Fruit fly (Drosophila melanogaster) whole organism, wandering third instar larva: ENCODE measurements around the gene CG5516.
A peak's percentile ranks its signal among the peaks of the same experiment; 100 is the strongest.

Experiments
- CG32264 ChIP-seq: fragments of 200-800 bp; sonication (Bioruptor generic); optimal IDR thresholded peaks from 2 replicates; lab custom pipeline; 2016; ENCODE audit warnings: missing biosample characterization, missing genetic modification characterization
- CG9705 ChIP-seq: fragments of 200-800 bp; sonication (Bioruptor generic); optimal IDR thresholded peaks from 2 replicates; lab custom pipeline; 2018; ENCODE audit warnings: missing biosample characterization, mild to moderate bottlenecking, missing genetic modification characterization
- CrebA ChIP-seq: fragments of 200-800 bp; sonication (Bioruptor generic); optimal IDR thresholded peaks from 2 replicates; lab custom pipeline; 2016; ENCODE audit warnings: missing biosample characterization, mild to moderate bottlenecking, missing genetic modification characterization, borderline replicate concordance
- Dif ChIP-seq: fragments of 200-275, 200-300 bp; sonication (Bioruptor generic); optimal IDR thresholded peaks from 2 replicates; lab custom pipeline; 2018; ENCODE audit warnings: missing biosample characterization, missing genetic modification characterization; ENCODE audit not compliant: partially characterized antibody
- GATAd ChIP-seq: sonication (Bioruptor generic); optimal IDR thresholded peaks from 2 replicates; lab custom pipeline; 2016; ENCODE audit warnings: missing biosample characterization, missing genetic modification characterization
- HLH106 ChIP-seq: fragments of 200-800 bp; optimal IDR thresholded peaks from 3 replicates; lab custom pipeline; 2019; ENCODE audit warnings: missing biosample characterization, mild to moderate bottlenecking, missing genetic modification characterization, moderate library complexity
- Hnf4 ChIP-seq: fragments of 200-800 bp; sonication (Bioruptor generic); optimal IDR thresholded peaks from 2 replicates; lab custom pipeline; 2016; ENCODE audit warnings: missing biosample characterization, mild to moderate bottlenecking, missing genetic modification characterization
- Hr78 ChIP-seq: fragments of >200 bp; optimal IDR thresholded peaks from 2 replicates; lab custom pipeline; 2017; ENCODE audit warnings: missing biosample characterization, missing genetic modification characterization
- Hr83 ChIP-seq: fragments of 200-300 bp; sonication (Bioruptor generic); optimal IDR thresholded peaks from 2 replicates; lab custom pipeline; 2016; ENCODE audit warnings: missing biosample characterization, mild to moderate bottlenecking, missing genetic modification characterization, moderate library complexity; ENCODE audit not compliant: poor library complexity, severe bottlenecking
- Jra ChIP-seq: sonication (Bioruptor generic); optimal IDR thresholded peaks from 2 replicates; lab custom pipeline; 2016; ENCODE audit warnings: missing biosample characterization, missing genetic modification characterization
- Mio ChIP-seq: sonication (Bioruptor generic); optimal IDR thresholded peaks from 2 replicates; lab custom pipeline; 2016; ENCODE audit warnings: missing biosample characterization, missing genetic modification characterization
- Myc ChIP-seq: fragments of >200 bp; optimal IDR thresholded peaks from 2 replicates; lab custom pipeline; 2017
- N ChIP-seq: fragments of >200 bp; optimal IDR thresholded peaks from 2 replicates; lab custom pipeline; 2018; ENCODE audit warnings: missing biosample characterization, missing external identifiers, missing genetic modification characterization
- OdsH ChIP-seq: fragments of 200-800 bp; sonication (Bioruptor generic); optimal IDR thresholded peaks from 2 replicates; lab custom pipeline; 2016; ENCODE audit warnings: missing biosample characterization, mild to moderate bottlenecking, missing genetic modification characterization
- Rel ChIP-seq, 2 experiments: fragments of 200-800 bp; sonication (Bioruptor generic) in 1 of 2; optimal IDR thresholded peaks; 2 replicates in 1 of 2; 3 replicates in 1 of 2; lab custom pipeline; 2016 to 2019; ENCODE audit warnings: mild to moderate bottlenecking in 2 of 2, missing biosample characterization in 2 of 2, missing genetic modification characterization in 2 of 2, moderate library complexity in 1 of 2
- Sp1 ChIP-seq: fragments of 200-800 bp; sonication (Bioruptor generic); optimal IDR thresholded peaks from 3 replicates; lab custom pipeline; 2019; ENCODE audit warnings: missing biosample characterization, mild to moderate bottlenecking, missing genetic modification characterization, moderate library complexity
- Vsx2 ChIP-seq: fragments of 200-300, 225-300 bp; sonication (Bioruptor generic); optimal IDR thresholded peaks from 2 replicates; lab custom pipeline; 2018; ENCODE audit warnings: missing biosample characterization, missing genetic modification characterization; ENCODE audit not compliant: partially characterized antibody
- br ChIP-seq: fragments of 200-800 bp; sonication (Bioruptor generic); optimal IDR thresholded peaks from 2 replicates; lab custom pipeline; 2016; ENCODE audit warnings: missing biosample characterization, missing genetic modification characterization
- brk ChIP-seq: fragments of 200-800 bp; sonication (Bioruptor generic); optimal IDR thresholded peaks from 2 replicates; lab custom pipeline; 2016; ENCODE audit warnings: missing biosample characterization, mild to moderate bottlenecking, missing genetic modification characterization
- dl ChIP-seq, 2 experiments: fragments of 175-275, 200-275 bp in 1 of 2; fragments of 200-275 bp in 1 of 2; sonication (Bioruptor generic); optimal IDR thresholded peaks; lab custom pipeline; 2018; ENCODE audit warnings: mild to moderate bottlenecking in 2 of 2, missing biosample characterization in 2 of 2, missing genetic modification characterization in 2 of 2, moderate library complexity in 2 of 2; ENCODE audit not compliant: partially characterized antibody in 2 of 2, insufficient read depth in 1 of 2
- dmrt93B ChIP-seq: fragments of 200-800 bp; sonication (Bioruptor generic); optimal IDR thresholded peaks from 2 replicates; lab custom pipeline; 2018; ENCODE audit warnings: missing biosample characterization, mild to moderate bottlenecking, missing genetic modification characterization
- dsf ChIP-seq: sonication (Bioruptor generic); optimal IDR thresholded peaks from 2 replicates; lab custom pipeline; 2016; ENCODE audit warnings: missing biosample characterization, missing genetic modification characterization, borderline replicate concordance
- ey ChIP-seq: fragments of 200-800 bp; sonication (Bioruptor generic); optimal IDR thresholded peaks from 2 replicates; lab custom pipeline; 2016; ENCODE audit warnings: missing biosample characterization, missing genetic modification characterization
- foxo ChIP-seq, 2 experiments: fragments of 200-800 bp; sonication (Bioruptor generic); optimal IDR thresholded peaks; 2 replicates in 1 of 2; 3 replicates in 1 of 2; lab custom pipeline; 2016 to 2017; ENCODE audit warnings: missing biosample characterization in 2 of 2, missing genetic modification characterization in 2 of 2
- fru ChIP-seq: fragments of 200-800 bp; sonication (Bioruptor generic); optimal IDR thresholded peaks from 3 replicates; lab custom pipeline; 2016; ENCODE audit warnings: missing biosample characterization, mild to moderate bottlenecking, missing genetic modification characterization
- h ChIP-seq: fragments of 200-800 bp; sonication (Bioruptor generic); optimal IDR thresholded peaks from 3 replicates; lab custom pipeline; 2016; ENCODE audit warnings: missing biosample characterization, mild to moderate bottlenecking, missing genetic modification characterization
- jim ChIP-seq: fragments of 175-275, 200-325 bp; sonication (Bioruptor generic); optimal IDR thresholded peaks from 2 replicates; lab custom pipeline; 2016; ENCODE audit warnings: missing biosample characterization, mild to moderate bottlenecking, missing genetic modification characterization
- pan ChIP-seq: fragments of >200 bp; optimal IDR thresholded peaks from 2 replicates; lab custom pipeline; 2017
- psq ChIP-seq: fragments of 200-800 bp; sonication (Bioruptor generic); optimal IDR thresholded peaks from 3 replicates; lab custom pipeline; 2017; ENCODE audit warnings: missing biosample characterization, mild to moderate bottlenecking, missing genetic modification characterization, moderate library complexity
- rgr ChIP-seq: fragments of 200-800 bp; sonication (Bioruptor generic); optimal IDR thresholded peaks from 3 replicates; lab custom pipeline; 2016; ENCODE audit warnings: missing biosample characterization, mild to moderate bottlenecking, missing genetic modification characterization
- sage ChIP-seq: fragments of 200-800 bp; sonication (Bioruptor generic); optimal IDR thresholded peaks from 2 replicates; lab custom pipeline; 2016; ENCODE audit warnings: missing biosample characterization, mild to moderate bottlenecking, missing genetic modification characterization
- sv ChIP-seq: fragments of 200-800 bp; sonication (Bioruptor generic); optimal IDR thresholded peaks from 3 replicates; lab custom pipeline; 2016; ENCODE audit warnings: missing biosample characterization, missing genetic modification characterization
- tai ChIP-seq: sonication (Bioruptor generic); optimal IDR thresholded peaks from 2 replicates; lab custom pipeline; 2016; ENCODE audit warnings: missing biosample characterization, missing genetic modification characterization
- usp ChIP-seq: fragments of >200 bp; optimal IDR thresholded peaks from 2 replicates; lab custom pipeline; 2017; ENCODE audit warnings: missing biosample characterization, missing genetic modification characterization
- woc ChIP-seq: sonication (Bioruptor generic); optimal IDR thresholded peaks from 2 replicates; lab custom pipeline; 2016; ENCODE audit warnings: missing biosample characterization, mild to moderate bottlenecking, missing genetic modification characterization

CG5516 gene

dm6 chr3R:15974235-15974634, 10.6 kb downstream of the CG5516 start:
- TF ChIP-seq CrebA (GFP tag; lab: Kevin White, UChicago), result no peak
- peak; percentile 29 for TF ChIP-seq CG32264
- no peak for TF ChIP-seq GATAd
- peak; percentile 66 for TF ChIP-seq sv (GFP tag; lab: Kevin White, UChicago)
- TF ChIP-seq Jra, result peak; percentile 37
- peak; percentile 16 for TF ChIP-seq Mio (GFP tag; lab: Kevin White, UChicago)
- TF ChIP-seq fru (GFP tag; lab: Kevin White, UChicago), result peak; percentile 84
- TF ChIP-seq OdsH (GFP tag; lab: Kevin White, UChicago), result peak; percentile 69
- TF ChIP-seq HLH106 (tag; lab: Kevin White, UChicago), result peak; percentile 79
- TF ChIP-seq dmrt93B (GFP tag; lab: Kevin White, UChicago), result peak; percentile 37
- TF ChIP-seq woc (GFP tag; lab: Kevin White, UChicago), result peak; percentile 33
- peak; percentile 9 to 85 for TF ChIP-seq foxo (GFP tag; optimal IDR thresholded peaks at IDR 0.05; lab: Kevin White, UChicago)
- TF ChIP-seq Dif (GFP tag; lab: Kevin White, UChicago), result no peak
- peak; percentile 84 for TF ChIP-seq ey (GFP tag; lab: Kevin White, UChicago)
- TF ChIP-seq rgr (GFP tag; lab: Kevin White, UChicago), result peak; percentile 80
- TF ChIP-seq jim (GFP tag; lab: Kevin White, UChicago), result no peak
- TF ChIP-seq CG9705, result peak; percentile 1
- peak; percentile 53 for TF ChIP-seq Sp1
- TF ChIP-seq Hnf4, result peak; percentile 63
- no peak for TF ChIP-seq sage
- TF ChIP-seq br (GFP tag; lab: Kevin White, UChicago), result peak; percentile 74
- peak; percentile 85 for TF ChIP-seq h
- no peak for TF ChIP-seq Vsx2 (GFP tag; lab: Kevin White, UChicago)
- no peak for TF ChIP-seq tai (GFP tag; lab: Kevin White, UChicago)
- no peak for TF ChIP-seq Rel (GFP tag; optimal IDR thresholded peaks at IDR 0.05; lab: Kevin White, UChicago)
- no peak for TF ChIP-seq Rel (tag; optimal IDR thresholded peaks at IDR 0.05; lab: Kevin White, UChicago)
- TF ChIP-seq Hr83, result peak; percentile 37

DNA sequence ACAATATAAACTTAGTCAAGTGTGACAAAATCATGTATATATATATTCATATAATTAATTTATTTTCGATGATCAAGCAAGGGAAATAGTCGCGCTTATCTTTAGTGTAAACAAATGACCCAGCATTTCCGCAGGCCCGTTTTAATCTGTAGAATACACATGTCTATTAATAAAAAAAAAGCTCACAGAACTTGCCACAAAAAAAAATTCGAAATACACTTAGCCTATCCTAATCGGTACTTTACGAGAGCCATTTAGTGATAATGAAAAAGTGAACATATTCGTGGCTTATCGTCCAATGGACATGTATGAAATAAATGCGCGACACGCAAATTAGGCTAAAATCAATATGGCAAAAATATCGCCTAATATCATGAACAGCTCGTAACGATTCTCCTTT, 11.5 kb downstream of the CG5516 start:
- no peak for TF ChIP-seq Hr78
- TF ChIP-seq rgr (GFP tag; lab: Kevin White, UChicago), result no peak
- TF ChIP-seq Sp1, result no peak
- TF ChIP-seq Hr83, result no peak
- TF ChIP-seq brk (GFP tag; lab: Kevin White, UChicago), result no peak
- TF ChIP-seq sage, result no peak

dm6 chr3R:15983541-15984229, 20.0 kb downstream of the CG5516 start:
- TF ChIP-seq HLH106 (tag; lab: Kevin White, UChicago), result no peak
- peak; percentile 46 for TF ChIP-seq Myc (lab: Kevin White, UChicago)

- TF ChIP-seq pan (lab: Kevin White, UChicago) (no peak), h (peak; percentile 65), Hnf4 (peak; percentile 74), br (GFP tag; lab: Kevin White, UChicago) (peak; percentile 62), dl (GFP tag; optimal IDR thresholded peaks at IDR 0.05; lab: Kevin White, UChicago; ENCODE audit: insufficient read depth in 1 of 2, partially characterized antibody in 2 of 2) (no peak), Sp1 (peak; percentile 68), Rel (GFP tag; optimal IDR thresholded peaks at IDR 0.05; lab: Kevin White, UChicago) (no peak), Rel (tag; optimal IDR thresholded peaks at IDR 0.05; lab: Kevin White, UChicago) (peak; percentile 11), fru (GFP tag; lab: Kevin White, UChicago) (peak; percentile 72), usp (no peak), tai (GFP tag; lab: Kevin White, UChicago) (no peak), rgr (GFP tag; lab: Kevin White, UChicago) (peak; percentile 76), dsf (GFP tag; lab: Kevin White, UChicago) (no peak), woc (GFP tag; lab: Kevin White, UChicago) (no peak), OdsH (GFP tag; lab: Kevin White, UChicago) (peak; percentile 73), Jra (peak; percentile 16), HLH106 (tag; lab: Kevin White, UChicago) (peak; percentile 70), CG32264 (no peak), N (GFP tag; lab: Kevin White, UChicago) (no peak), ey (GFP tag; lab: Kevin White, UChicago) (peak; percentile 68), Vsx2 (GFP tag; lab: Kevin White, UChicago) (no peak), psq (GFP tag; lab: Kevin White, UChicago) (peak; percentile 73), Hr83 (no peak), GATAd (no peak), foxo (GFP tag; optimal IDR thresholded peaks at IDR 0.05; lab: Kevin White, UChicago) (peak in 1 of 2 experiments; percentile 79), dmrt93B (GFP tag; lab: Kevin White, UChicago) (peak; percentile 7), CrebA (GFP tag; lab: Kevin White, UChicago) (no peak)
Observed at dm6 chr3R:15984483-15985118, 20.9 kb downstream of the CG5516 start.
